Fruit fly (Drosophila melanogaster) whole organism, embryonic: Measurements from ENCODE around the gene SMC3.

Source experiments
- Adf1 ChIP-seq: fragments of 200-800 bp; sonication (Bioruptor generic); IDR thresholded peaks from 2 replicates; pipeline ENCODE4 v1.3.6; 2022; ENCODE audit warnings: missing biosample characterization, missing genetic modification characterization
- Blimp-1 ChIP-seq: fragments of 200-800 bp; sonication (Bioruptor generic); optimal IDR thresholded peaks from 3 replicates; lab custom pipeline; 2018; ENCODE audit warnings: missing biosample characterization, missing genetic modification characterization, mild to moderate bottlenecking, moderate library complexity, missing genetic modification reagents
- CG10565 ChIP-seq: fragments of 200-800 bp; sonication (Bioruptor generic); optimal IDR thresholded peaks from 3 replicates; lab custom pipeline; 2016; ENCODE audit warnings: missing biosample characterization, mild to moderate bottlenecking, missing genetic modification characterization
- CG10654 ChIP-seq: fragments of 200-800 bp; sonication (Bioruptor generic); optimal IDR thresholded peaks from 2 replicates; lab custom pipeline; 2016; ENCODE audit warnings: missing biosample characterization, missing genetic modification characterization
- CG11723 ChIP-seq: fragments of 200-800 bp; sonication (Bioruptor generic); optimal IDR thresholded peaks from 2 replicates; lab custom pipeline; 2017; ENCODE audit warnings: missing biosample characterization, mild to moderate bottlenecking, missing genetic modification characterization
- CG14710 ChIP-seq: fragments of 200-800 bp; sonication (Bioruptor generic); optimal IDR thresholded peaks from 3 replicates; lab custom pipeline; 2019; ENCODE audit warnings: missing biosample characterization, mild to moderate bottlenecking, missing genetic modification characterization, moderate library complexity
- CG15269 ChIP-seq: fragments of 200-800 bp; sonication (Bioruptor generic); optimal IDR thresholded peaks from 2 replicates; lab custom pipeline; 2018; ENCODE audit warnings: missing biosample characterization, mild to moderate bottlenecking, missing genetic modification characterization, moderate library complexity
- CG15479 ChIP-seq: fragments of 200-800 bp; sonication (Bioruptor generic); optimal IDR thresholded peaks from 3 replicates; lab custom pipeline; 2019; ENCODE audit warnings: missing biosample characterization, mild to moderate bottlenecking, missing genetic modification characterization, moderate library complexity
- CG16813 ChIP-seq: fragments of 200-800 bp; sonication (Bioruptor generic); IDR thresholded peaks from 3 replicates; pipeline ENCODE4 v1.3.6; 2022; ENCODE audit warnings: missing biosample characterization, missing genetic modification characterization; ENCODE audit not compliant: partially characterized antibody
- CG17385 ChIP-seq: fragments of 200-800 bp; sonication (Bioruptor generic); optimal IDR thresholded peaks from 3 replicates; lab custom pipeline; 2018; ENCODE audit warnings: missing biosample characterization, mild to moderate bottlenecking, missing genetic modification characterization
- CG2199 ChIP-seq: fragments of 200-800 bp; sonication (Bioruptor generic); IDR thresholded peaks from 3 replicates; pipeline ENCODE4 v1.3.6; 2022; ENCODE audit warnings: missing biosample characterization, missing genetic modification characterization
- CG2712 ChIP-seq: fragments of 200-800 bp; optimal IDR thresholded peaks from 3 replicates; lab custom pipeline; 2019; ENCODE audit warnings: missing biosample characterization, mild to moderate bottlenecking, missing genetic modification characterization, moderate library complexity
- CG31365 ChIP-seq: fragments of 200-800 bp; sonication (Bioruptor generic); optimal IDR thresholded peaks from 2 replicates; lab custom pipeline; 2018; ENCODE audit warnings: missing biosample characterization, mild to moderate bottlenecking, missing genetic modification characterization
- CG42726 ChIP-seq: fragments of 200-800 bp; sonication (Bioruptor generic); IDR thresholded peaks from 2 replicates; pipeline ENCODE4 v1.3.6; 2022; ENCODE audit warnings: missing biosample characterization, missing genetic modification characterization; ENCODE audit not compliant: partially characterized antibody
- CG4282 ChIP-seq: fragments of 200-800 bp; sonication (Bioruptor generic); optimal IDR thresholded peaks from 2 replicates; lab custom pipeline; 2016; ENCODE audit warnings: missing biosample characterization, missing genetic modification characterization
- CG4617 ChIP-seq: fragments of 200-800 bp; sonication (Bioruptor generic); optimal IDR thresholded peaks from 3 replicates; lab custom pipeline; 2016; ENCODE audit warnings: missing biosample characterization, missing genetic modification characterization, borderline replicate concordance
- CG6791 ChIP-seq: fragments of 200-800 bp; sonication (Bioruptor generic); IDR thresholded peaks from 3 replicates; pipeline ENCODE4 v1.3.6; 2022; ENCODE audit warnings: missing biosample characterization, missing genetic modification characterization; ENCODE audit not compliant: partially characterized antibody
- CG7357 ChIP-seq: fragments of 200-800 bp; sonication (Bioruptor generic); IDR thresholded peaks from 3 replicates; pipeline ENCODE4 v1.3.6; 2022; ENCODE audit warnings: missing biosample characterization, missing genetic modification characterization
- CG7963 ChIP-seq: fragments of 200-800 bp; sonication (Bioruptor generic); IDR thresholded peaks from 3 replicates; pipeline ENCODE4 v1.3.6; 2022; ENCODE audit warnings: missing biosample characterization, missing genetic modification characterization; ENCODE audit not compliant: partially characterized antibody
- CG8478 ChIP-seq: fragments of >200 bp; optimal IDR thresholded peaks from 2 replicates; lab custom pipeline; 2018
- CG9932 ChIP-seq: fragments of 200-800 bp; sonication (Bioruptor generic); IDR thresholded peaks from 2 replicates; pipeline ENCODE4 v1.3.6; 2022; ENCODE audit warnings: missing biosample characterization, missing genetic modification characterization
- D ChIP-seq, 2 experiments: fragments of 200-800 bp in 1 of 2; fragments of >200 bp in 1 of 2; sonication (Bioruptor generic) in 1 of 2; optimal IDR thresholded peaks; 2 replicates in 1 of 2; 3 replicates in 1 of 2; lab custom pipeline; 2017; ENCODE audit warnings: mild to moderate bottlenecking in 1 of 2, missing biosample characterization in 1 of 2, missing genetic modification characterization in 1 of 2, missing genetic modification reagents in 1 of 2
- Dip3 ChIP-seq: fragments of 200-800 bp; sonication (Bioruptor generic); optimal IDR thresholded peaks from 3 replicates; lab custom pipeline; 2016; ENCODE audit warnings: missing biosample characterization, missing genetic modification characterization
- Dp ChIP-seq: fragments of 200-800 bp; sonication (Bioruptor generic); optimal IDR thresholded peaks from 2 replicates; lab custom pipeline; 2018; ENCODE audit warnings: missing biosample characterization, mild to moderate bottlenecking, missing genetic modification characterization, moderate library complexity
- Fer3 ChIP-seq: fragments of 200-800 bp; sonication (Bioruptor generic); optimal IDR thresholded peaks from 2 replicates; lab custom pipeline; 2018; ENCODE audit warnings: missing biosample characterization, mild to moderate bottlenecking, missing genetic modification characterization, moderate library complexity
- HLH4C ChIP-seq: fragments of 200-800 bp; sonication (Bioruptor generic); IDR thresholded peaks from 3 replicates; pipeline ENCODE4 v1.3.6; 2022; ENCODE audit warnings: missing biosample characterization, missing genetic modification characterization; ENCODE audit not compliant: partially characterized antibody
- HmgD ChIP-seq: fragments of 200-800 bp; sonication (Bioruptor generic); optimal IDR thresholded peaks from 3 replicates; lab custom pipeline; 2016; ENCODE audit warnings: missing biosample characterization, missing genetic modification characterization
- Hr3 ChIP-seq: fragments of 200-800 bp; sonication (Bioruptor generic); optimal IDR thresholded peaks from 3 replicates; lab custom pipeline; 2016; ENCODE audit warnings: missing biosample characterization, missing genetic modification characterization
- MESR4 ChIP-seq: fragments of 200-800 bp; sonication (Bioruptor generic); optimal IDR thresholded peaks from 2 replicates; lab custom pipeline; 2018; ENCODE audit warnings: missing biosample characterization, mild to moderate bottlenecking, missing genetic modification characterization, moderate library complexity
- Med ChIP-seq: fragments of 200-800 bp; sonication (Bioruptor generic); peaks from one replicate; lab custom pipeline; 2016; ENCODE audit warnings: missing biosample characterization, missing genetic modification characterization, mild to moderate bottlenecking, inconsistent platforms, moderate library complexity
- Pdp1 ChIP-seq, 2 experiments: fragments of 200-800 bp; sonication (Bioruptor generic); optimal IDR thresholded peaks; 3 replicates each; lab custom pipeline; 2016; ENCODE audit warnings: missing biosample characterization in 2 of 2, missing genetic modification characterization in 2 of 2, mild to moderate bottlenecking in 1 of 2, moderate library complexity in 1 of 2
- Scr ChIP-seq: fragments of 200-800 bp; sonication (Bioruptor generic); IDR thresholded peaks from 2 replicates; pipeline ENCODE4 v1.3.6; 2022; ENCODE audit warnings: missing biosample characterization, missing genetic modification characterization; ENCODE audit not compliant: partially characterized antibody
- Sry-δ ChIP-seq: fragments of 200-800 bp; sonication (Bioruptor generic); optimal IDR thresholded peaks from 2 replicates; lab custom pipeline; 2016; ENCODE audit warnings: missing biosample characterization, missing genetic modification characterization
- bbx ChIP-seq: fragments of 200-800 bp; sonication (Bioruptor generic); IDR thresholded peaks from 2 replicates; pipeline ENCODE4 v1.3.6; 2022; ENCODE audit warnings: missing biosample characterization, missing genetic modification characterization; ENCODE audit not compliant: partially characterized antibody
- cg ChIP-seq: fragments of 200-800 bp; sonication (Bioruptor generic); optimal IDR thresholded peaks from 3 replicates; lab custom pipeline; 2019; ENCODE audit warnings: missing biosample characterization, mild to moderate bottlenecking, missing genetic modification characterization, moderate library complexity
- ci ChIP-seq: fragments of 200-800 bp; sonication (Bioruptor generic); IDR thresholded peaks from 3 replicates; pipeline ENCODE4 v1.3.6; 2022; ENCODE audit warnings: missing biosample characterization, missing genetic modification characterization
- crol ChIP-seq: fragments of 200-800 bp; sonication (Bioruptor generic); IDR thresholded peaks from 2 replicates; pipeline ENCODE4 v1.3.6; 2022; ENCODE audit warnings: missing biosample characterization, missing genetic modification characterization
- gfzf ChIP-seq: fragments of 200-800 bp; sonication (Bioruptor generic); optimal IDR thresholded peaks from 2 replicates; lab custom pipeline; 2016; ENCODE audit warnings: missing biosample characterization, mild to moderate bottlenecking, missing genetic modification characterization, moderate library complexity
- hb ChIP-seq: fragments of 200-800 bp; sonication (Bioruptor generic); IDR thresholded peaks from 3 replicates; pipeline ENCODE4 v1.3.6; 2022; ENCODE audit warnings: missing biosample characterization, missing genetic modification characterization; ENCODE audit not compliant: partially characterized antibody
- hbn ChIP-seq: fragments of 200-800 bp; sonication (Bioruptor generic); IDR thresholded peaks from 2 replicates; pipeline ENCODE4 v1.3.6; 2022; ENCODE audit warnings: missing biosample characterization, missing genetic modification characterization; ENCODE audit not compliant: partially characterized antibody
- hth ChIP-seq: fragments of >200 bp; optimal IDR thresholded peaks from 2 replicates; lab custom pipeline; 2017; ENCODE audit warnings: inconsistent platforms
- inv ChIP-seq: fragments of 200-800 bp; sonication (Bioruptor generic); IDR thresholded peaks from 2 replicates; pipeline ENCODE4 v1.3.6; 2022; ENCODE audit warnings: missing biosample characterization, missing genetic modification characterization; ENCODE audit not compliant: partially characterized antibody
- knrl ChIP-seq: fragments of 200-800 bp; sonication (Bioruptor generic); IDR thresholded peaks from 3 replicates; pipeline ENCODE4 v1.3.6; 2022; ENCODE audit warnings: missing biosample characterization, missing genetic modification characterization; ENCODE audit not compliant: partially characterized antibody
- pb ChIP-seq: fragments of 200-800 bp; sonication (Bioruptor generic); optimal IDR thresholded peaks from 3 replicates; lab custom pipeline; 2016; ENCODE audit warnings: missing biosample characterization, missing genetic modification characterization
- tll ChIP-seq, 2 experiments: fragments of 200-800 bp in 1 of 2; fragments of >200 bp in 1 of 2; sonication (Bioruptor generic) in 1 of 2; optimal IDR thresholded peaks; 2 replicates each; lab custom pipeline; 2017 to 2019; ENCODE audit warnings: missing biosample characterization in 2 of 2, missing genetic modification characterization in 2 of 2, mild to moderate bottlenecking in 1 of 2, moderate library complexity in 1 of 2
- vnd ChIP-seq: fragments of 200-800 bp; sonication (Bioruptor generic); IDR thresholded peaks from 3 replicates; pipeline ENCODE4 v1.3.6; 2022; ENCODE audit warnings: missing biosample characterization, missing genetic modification characterization; ENCODE audit not compliant: partially characterized antibody

SMC3 gene

dm6 chrX:16553542-16554182 is 39.6 kb downstream of the SMC3 start, which contains the start of gene Arp2 (continued):
- TF ChIP-seq knrl (GFP tag; lab: Robert Waterston, UW) (peak; percentile 75), bbx (GFP tag; lab: Robert Waterston, UW) (peak; percentile 65), CG7963 (peak; percentile 42; the same call in 1 of the 3 replicates), CG4617 (GFP tag; lab: Kevin White, UChicago) (peak; percentile 2), MESR4 (GFP tag; lab: Kevin White, UChicago) (peak; percentile 36), ci (GFP tag; lab: Robert Waterston, UW) (0 out of 3 replicates have a peak, but pooled peaks have one; percentile 12), Dip3 (GFP tag; lab: Kevin White, UChicago) (no peak), Fer3 (tag; lab: Kevin White, UChicago) (no peak), hb (peak; percentile 68), CG4282 (GFP tag; lab: Kevin White, UChicago) (no peak), CG15269 (tag; lab: Kevin White, UChicago) (no peak), CG9932 (GFP tag; lab: Robert Waterston, UW) (no peak), CG6791 (GFP tag; lab: Robert Waterston, UW) (peak; percentile 69; the same call in 2 of the 3 replicates), CG2712 (tag; lab: Kevin White, UChicago) (peak; percentile 12), Scr (peak; percentile 80), inv (peak; percentile 66), vnd (peak; percentile 54; the same call in 1 of the 3 replicates), Blimp-1 (no peak), pb (GFP tag; lab: Kevin White, UChicago) (no peak), CG16813 (GFP tag; lab: Robert Waterston, UW) (peak; percentile 64; the same call in 2 of the 3 replicates), Dp (GFP tag; lab: Kevin White, UChicago) (peak; percentile 50), hbn (GFP tag; lab: Robert Waterston, UW) (peak; percentile 67), CG10654 (GFP tag; lab: Kevin White, UChicago) (no peak), CG14710 (tag; lab: Kevin White, UChicago) (peak; percentile 56), hth (no peak)

- TF ChIP-seq tll (GFP tag; optimal IDR thresholded peaks at IDR 0.05; lab: Kevin White, UChicago) (peak in 1 of 2 experiments; percentile 45), HLH4C (0 out of 3 replicates have a peak, but pooled peaks have one; percentile 30), CG31365 (tag; lab: Kevin White, UChicago) (peak; percentile 99), Sry-δ (GFP tag; lab: Kevin White, UChicago) (peak; percentile 23), crol (GFP tag; lab: Robert Waterston, UW) (peak; percentile 90), D (optimal IDR thresholded peaks at IDR 0.05; lab: Kevin White, UChicago) (peak; percentile 28), D (GFP tag; optimal IDR thresholded peaks at IDR 0.05; lab: Kevin White, UChicago) (no peak), HmgD (peak; percentile 46), Hr3 (GFP tag; lab: Kevin White, UChicago) (peak; percentile 10), CG15479 (GFP tag; lab: Kevin White, UChicago) (peak; percentile 99), CG8478 (lab: Kevin White, UChicago) (peak; percentile 84), CG2199 (GFP tag; lab: Robert Waterston, UW) (peak; percentile 49; the same call in 1 of the 3 replicates), CG7357 (no peak), CG10565 (GFP tag; lab: Kevin White, UChicago) (no peak), Adf1 (peak; percentile 56; the same call in 1 of the 2 replicates), Pdp1 (GFP tag; optimal IDR thresholded peaks at IDR 0.05; lab: Kevin White, UChicago) (peak in 1 of 2 experiments; percentile 85), ci (GFP tag; lab: Robert Waterston, UW) (peak; percentile 36; the same call in 2 of the 3 replicates), CG11723 (GFP tag; lab: Kevin White, UChicago) (no peak), CG42726 (GFP tag; lab: Robert Waterston, UW) (0 out of 2 replicates have a peak, but pooled peaks have one; percentile 43), knrl (GFP tag; lab: Robert Waterston, UW) (peak; percentile 53; the same call in 2 of the 3 replicates), cg (GFP tag; lab: Kevin White, UChicago) (peak; percentile 77), Med (GFP tag; lab: Kevin White, UChicago) (peak; percentile 11), CG17385 (GFP tag; lab: Kevin White, UChicago) (peak; percentile 97), gfzf (GFP tag; lab: Kevin White, UChicago) (no peak)
Observed at dm6 chrX:16552968-16553417, 40.2 kb downstream of the SMC3 start.
